Fruit fly (Drosophila melanogaster) whole organism, embryonic: Measurements from ENCODE around the gene CSN6.

ENCODE experiments used
- Abd-B ChIP-seq: fragments of 200-800 bp; sonication (Bioruptor generic); optimal IDR thresholded peaks from 2 replicates; lab custom pipeline; 2018; ENCODE audit warnings: missing biosample characterization, mild to moderate bottlenecking, missing genetic modification characterization, moderate library complexity
- BEAF-32 ChIP-seq: fragments of 200-800 bp; sonication (Bioruptor generic); optimal IDR thresholded peaks from 3 replicates; lab custom pipeline; 2017; ENCODE audit warnings: missing biosample characterization, missing genetic modification characterization, mild to moderate bottlenecking, moderate library complexity, missing genetic modification reagents
- CG10209 ChIP-seq: fragments of 200-800 bp; sonication (Bioruptor generic); optimal IDR thresholded peaks from 3 replicates; lab custom pipeline; 2017; ENCODE audit warnings: missing biosample characterization, mild to moderate bottlenecking, missing genetic modification characterization, missing genetic modification reagents
- CG10267 ChIP-seq: fragments of 200-800 bp; sonication (Bioruptor generic); optimal IDR thresholded peaks from 2 replicates; lab custom pipeline; 2018; ENCODE audit warnings: missing biosample characterization, mild to moderate bottlenecking, missing genetic modification characterization, moderate library complexity
- CG12659 ChIP-seq: fragments of 200-800 bp; sonication (Bioruptor generic); optimal IDR thresholded peaks from 3 replicates; lab custom pipeline; 2017; ENCODE audit warnings: mild to moderate bottlenecking, missing biosample characterization, missing genetic modification reagents, missing genetic modification characterization
- CG13424 ChIP-seq: fragments of 200-800 bp; sonication (Bioruptor generic); optimal IDR thresholded peaks from 2 replicates; lab custom pipeline; 2019; ENCODE audit warnings: missing biosample characterization, mild to moderate bottlenecking, missing genetic modification characterization, moderate library complexity
- CG17385 ChIP-seq: fragments of 200-800 bp; sonication (Bioruptor generic); optimal IDR thresholded peaks from 3 replicates; lab custom pipeline; 2018; ENCODE audit warnings: missing biosample characterization, mild to moderate bottlenecking, missing genetic modification characterization
- CG17829 ChIP-seq: fragments of 200-800 bp; optimal IDR thresholded peaks from 2 replicates; lab custom pipeline; 2019; ENCODE audit warnings: missing biosample characterization, mild to moderate bottlenecking, missing genetic modification characterization, moderate library complexity
- CG2116 ChIP-seq: fragments of 200-800 bp; sonication (Bioruptor generic); optimal IDR thresholded peaks from 3 replicates; lab custom pipeline; 2018; ENCODE audit warnings: missing biosample characterization, mild to moderate bottlenecking, missing genetic modification characterization
- CG3065 ChIP-seq: fragments of 200-800 bp; sonication (Bioruptor generic); optimal IDR thresholded peaks from 2 replicates; lab custom pipeline; 2016; ENCODE audit warnings: missing biosample characterization, missing genetic modification characterization
- CG31365 ChIP-seq: fragments of 200-800 bp; sonication (Bioruptor generic); optimal IDR thresholded peaks from 2 replicates; lab custom pipeline; 2018; ENCODE audit warnings: missing biosample characterization, mild to moderate bottlenecking, missing genetic modification characterization
- CG34376 ChIP-seq: fragments of 200-800 bp; sonication (Bioruptor generic); optimal IDR thresholded peaks from 2 replicates; lab custom pipeline; 2018; ENCODE audit warnings: missing biosample characterization, mild to moderate bottlenecking, missing genetic modification characterization
- CG3838 ChIP-seq: fragments of 200-800 bp; sonication (Bioruptor generic); optimal IDR thresholded peaks from 3 replicates; lab custom pipeline; 2016; ENCODE audit warnings: missing biosample characterization, missing genetic modification characterization
- CG42726 ChIP-seq: fragments of 200-800 bp; sonication (Bioruptor generic); IDR thresholded peaks from 2 replicates; pipeline ENCODE4 v1.3.6; 2022; ENCODE audit warnings: missing biosample characterization, missing genetic modification characterization; ENCODE audit not compliant: partially characterized antibody
- CG7963 ChIP-seq: fragments of 200-800 bp; sonication (Bioruptor generic); IDR thresholded peaks from 3 replicates; pipeline ENCODE4 v1.3.6; 2022; ENCODE audit warnings: missing biosample characterization, missing genetic modification characterization; ENCODE audit not compliant: partially characterized antibody
- CG8290 ChIP-seq, 3 experiments: fragments of 200-800 bp; sonication (Bioruptor generic); optimal IDR thresholded peaks; 2 replicates each; lab custom pipeline; 2016 to 2019; ENCODE audit warnings: missing biosample characterization in 3 of 3, missing genetic modification characterization in 3 of 3, mild to moderate bottlenecking in 2 of 3, moderate library complexity in 1 of 3
- CG8359 ChIP-seq: fragments of 200-800 bp; sonication (Bioruptor generic); optimal IDR thresholded peaks from 2 replicates; lab custom pipeline; 2017; ENCODE audit warnings: missing biosample characterization, mild to moderate bottlenecking, missing genetic modification characterization, borderline replicate concordance
- CG8765 ChIP-seq: fragments of 200-800 bp; sonication (Bioruptor generic); IDR thresholded peaks from 2 replicates; pipeline ENCODE4 v1.3.6; 2022; ENCODE audit warnings: missing biosample characterization, missing genetic modification characterization
- CG9797 ChIP-seq: fragments of 200-800 bp; sonication (Bioruptor generic); optimal IDR thresholded peaks from 3 replicates; lab custom pipeline; 2018; ENCODE audit warnings: missing biosample characterization, mild to moderate bottlenecking, missing genetic modification characterization
- CTCF ChIP-seq: fragments of 200-800 bp; sonication (Bioruptor generic); optimal IDR thresholded peaks from 2 replicates; lab custom pipeline; 2017; ENCODE audit warnings: missing biosample characterization, mild to moderate bottlenecking, missing genetic modification characterization, moderate library complexity
- CoRest ChIP-seq: fragments of 200-800 bp; sonication (Bioruptor generic); optimal IDR thresholded peaks from 3 replicates; lab custom pipeline; 2018; ENCODE audit warnings: missing biosample characterization, mild to moderate bottlenecking, missing genetic modification characterization, moderate library complexity
- Dad ChIP-seq: fragments of 200-800 bp; sonication (Bioruptor generic); optimal IDR thresholded peaks from 3 replicates; lab custom pipeline; 2016; ENCODE audit warnings: missing biosample characterization, missing genetic modification characterization
- Doc3 ChIP-seq: fragments of 200-800 bp; sonication (Bioruptor generic); IDR thresholded peaks from 3 replicates; pipeline ENCODE4 v1.3.6; 2022; ENCODE audit warnings: missing biosample characterization, missing genetic modification characterization; ENCODE audit not compliant: partially characterized antibody
- HmgZ ChIP-seq: fragments of 200-800 bp; sonication (Bioruptor generic); optimal IDR thresholded peaks from 2 replicates; lab custom pipeline; 2018; ENCODE audit warnings: missing biosample characterization, mild to moderate bottlenecking, missing genetic modification characterization
- Nf-YC ChIP-seq: fragments of 200-800 bp; optimal IDR thresholded peaks from 3 replicates; lab custom pipeline; 2019; ENCODE audit warnings: missing biosample characterization, mild to moderate bottlenecking, missing genetic modification characterization, moderate library complexity
- PHDP ChIP-seq: fragments of 200-800 bp; sonication (Bioruptor generic); optimal IDR thresholded peaks from 3 replicates; lab custom pipeline; 2018; ENCODE audit warnings: missing biosample characterization, mild to moderate bottlenecking, missing genetic modification characterization, moderate library complexity
- Pdp1 ChIP-seq, 2 experiments: fragments of 200-800 bp; sonication (Bioruptor generic); optimal IDR thresholded peaks; 3 replicates each; lab custom pipeline; 2016; ENCODE audit warnings: missing biosample characterization in 2 of 2, missing genetic modification characterization in 2 of 2, mild to moderate bottlenecking in 1 of 2, moderate library complexity in 1 of 2
- cad ChIP-seq: fragments of >200 bp; optimal IDR thresholded peaks from 2 replicates; lab custom pipeline; 2017; ENCODE audit warnings: missing biosample characterization, missing genetic modification characterization
- chinmo ChIP-seq: fragments of 200-800 bp; sonication (Bioruptor generic); IDR thresholded peaks from 4 replicates; pipeline ENCODE4 v1.3.6; 2022; ENCODE audit warnings: missing biosample characterization, missing genetic modification characterization; ENCODE audit not compliant: partially characterized antibody
- crp ChIP-seq, 2 experiments: fragments of 200-800 bp; sonication (Bioruptor generic); optimal IDR thresholded peaks; 2 replicates in 1 of 2; 3 replicates in 1 of 2; lab custom pipeline; 2017; ENCODE audit warnings: missing biosample characterization in 2 of 2, missing genetic modification characterization in 2 of 2, mild to moderate bottlenecking in 1 of 2, moderate library complexity in 1 of 2
- dm ChIP-seq: fragments of 200-800 bp; sonication (Bioruptor generic); optimal IDR thresholded peaks from 3 replicates; lab custom pipeline; 2016; ENCODE audit warnings: missing biosample characterization, missing genetic modification characterization
- eyg ChIP-seq: fragments of 200-800 bp; sonication (Bioruptor generic); optimal IDR thresholded peaks from 3 replicates; lab custom pipeline; 2016; ENCODE audit warnings: missing biosample characterization, missing genetic modification characterization
- ftz-f1 ChIP-seq: fragments of 200-800 bp; sonication (Bioruptor generic); optimal IDR thresholded peaks from 2 replicates; lab custom pipeline; 2016; ENCODE audit warnings: missing biosample characterization, missing genetic modification characterization
- gcm2 ChIP-seq: fragments of 200-800 bp; sonication (Bioruptor generic); optimal IDR thresholded peaks from 2 replicates; lab custom pipeline; 2016; ENCODE audit warnings: missing biosample characterization, missing genetic modification characterization
- gem ChIP-seq: fragments of 200-800 bp; sonication (Bioruptor generic); optimal IDR thresholded peaks from 2 replicates; lab custom pipeline; 2019; ENCODE audit warnings: missing biosample characterization, mild to moderate bottlenecking, missing genetic modification characterization, moderate library complexity
- grn ChIP-seq: fragments of 200-800 bp; sonication (Bioruptor generic); optimal IDR thresholded peaks from 3 replicates; lab custom pipeline; 2017; ENCODE audit warnings: missing biosample characterization, missing genetic modification characterization
- gt ChIP-seq: fragments of 200-800 bp; sonication (Bioruptor generic); IDR thresholded peaks from 2 replicates; pipeline ENCODE4 v1.3.6; 2022; ENCODE audit warnings: missing biosample characterization, missing genetic modification characterization
- h ChIP-seq: fragments of >200 bp; optimal IDR thresholded peaks from 2 replicates; lab custom pipeline; 2017
- her ChIP-seq: fragments of 200-800 bp; sonication (Bioruptor generic); optimal IDR thresholded peaks from 2 replicates; lab custom pipeline; 2016; ENCODE audit warnings: missing biosample characterization, missing genetic modification characterization
- ken ChIP-seq: fragments of 200-800 bp; sonication (Bioruptor generic); IDR thresholded peaks from 3 replicates; pipeline ENCODE4 v1.3.6; 2022; ENCODE audit warnings: missing biosample characterization, missing genetic modification characterization
- mld ChIP-seq: fragments of 200-800 bp; sonication (Bioruptor generic); IDR thresholded peaks from 3 replicates; pipeline ENCODE4 v1.3.6; 2022; ENCODE audit warnings: missing biosample characterization, missing genetic modification characterization; ENCODE audit not compliant: partially characterized antibody
- nom ChIP-seq: fragments of 200-800 bp; sonication (Bioruptor generic); optimal IDR thresholded peaks from 2 replicates; lab custom pipeline; 2017; ENCODE audit warnings: missing biosample characterization, missing genetic modification characterization, mild to moderate bottlenecking, moderate library complexity, missing genetic modification reagents
- pzg ChIP-seq: fragments of 200-800 bp; sonication (Bioruptor generic); optimal IDR thresholded peaks from 3 replicates; lab custom pipeline; 2018; ENCODE audit warnings: missing biosample characterization, mild to moderate bottlenecking, missing genetic modification characterization, moderate library complexity
- sens ChIP-seq: fragments of 200-800 bp; sonication (Bioruptor generic); peaks from one replicate; lab custom pipeline; 2016; ENCODE audit warnings: missing biosample characterization, missing genetic modification characterization
- sug ChIP-seq: fragments of 200-800 bp; optimal IDR thresholded peaks from 2 replicates; lab custom pipeline; 2019; ENCODE audit warnings: missing biosample characterization, mild to moderate bottlenecking, missing genetic modification characterization, moderate library complexity
- tgo ChIP-seq: fragments of 200-800 bp; sonication (Bioruptor generic); IDR thresholded peaks from 3 replicates; pipeline ENCODE4 v1.3.6; 2022; ENCODE audit warnings: missing biosample characterization, missing genetic modification characterization
- tna ChIP-seq: fragments of 200-800 bp; sonication (Bioruptor generic); IDR thresholded peaks from 2 replicates; pipeline ENCODE4 v1.3.6; 2022; ENCODE audit warnings: missing biosample characterization, missing genetic modification characterization; ENCODE audit not compliant: partially characterized antibody
- wdn ChIP-seq: fragments of 200-800 bp; sonication (Bioruptor generic); IDR thresholded peaks from 2 replicates; pipeline ENCODE4 v1.3.6; 2022; ENCODE audit warnings: missing biosample characterization, missing genetic modification characterization
- yki ChIP-seq: fragments of >200 bp; optimal IDR thresholded peaks from 3 replicates; lab custom pipeline; 2018
- zen2 ChIP-seq: fragments of 200-800 bp; sonication (Bioruptor generic); IDR thresholded peaks from 3 replicates; pipeline ENCODE4 v1.3.6; 2022; ENCODE audit warnings: missing biosample characterization, missing genetic modification characterization; ENCODE audit not compliant: partially characterized antibody

The CSN6 gene

DNA sequence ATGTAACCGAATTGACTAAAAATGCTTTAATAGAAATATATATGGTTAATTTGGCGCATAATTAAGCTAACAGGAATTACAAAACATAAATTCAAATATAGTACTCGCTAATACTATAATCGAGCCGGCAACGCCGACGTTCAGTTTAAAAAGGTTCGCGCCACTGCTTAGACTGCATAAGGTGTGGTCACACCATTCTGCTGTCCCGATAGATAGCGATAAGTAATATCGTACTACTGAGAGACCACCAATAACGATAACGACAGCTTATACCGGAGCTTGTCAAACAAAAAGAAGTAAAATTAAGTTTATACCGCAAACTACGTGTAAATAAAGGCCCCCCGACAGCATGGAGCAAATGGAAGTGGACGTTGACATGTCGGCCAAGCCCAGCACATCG, at the start of gene CSN6:
TSS of gene CSN6 (plus strand) at position 228 of the 400 bp plus-strand sequence.
- TF ChIP-seq sug (tag; lab: Kevin White, UChicago) (peak; percentile 53), cad (GFP tag; lab: Kevin White, UChicago) (no peak), wdn (GFP tag; lab: Robert Waterston, UW) (no peak), CG10267 (tag; lab: Kevin White, UChicago) (peak; percentile 61), ftz-f1 (GFP tag; lab: Kevin White, UChicago) (peak; percentile 42), CG17385 (GFP tag; lab: Kevin White, UChicago) (no peak), HmgZ (tag; lab: Kevin White, UChicago) (peak; percentile 69), BEAF-32 (GFP tag; lab: Kevin White, UChicago) (peak; percentile 79), CG17829 (tag; lab: Kevin White, UChicago) (peak; percentile 46), PHDP (tag; lab: Kevin White, UChicago) (no peak), chinmo (GFP tag; lab: Robert Waterston, UW) (peak; percentile 75; the same call in 1 of the 4 replicates), pzg (GFP tag; lab: Kevin White, UChicago) (peak; percentile 99), zen2 (peak; percentile 62; the same call in 2 of the 3 replicates), her (GFP tag; lab: Kevin White, UChicago) (peak; percentile 4), gcm2 (no peak), Doc3 (GFP tag; lab: Robert Waterston, UW) (peak; percentile 60; the same call in 2 of the 3 replicates), mld (GFP tag; lab: Robert Waterston, UW) (peak; percentile 75), crp (GFP tag; optimal IDR thresholded peaks at IDR 0.05; lab: Kevin White, UChicago) (peak in 1 of 2 experiments; percentile 57), sens (peak; percentile 44), CG42726 (GFP tag; lab: Robert Waterston, UW) (peak; percentile 92), gt (GFP tag; lab: Robert Waterston, UW) (no peak), Pdp1 (GFP tag; optimal IDR thresholded peaks at IDR 0.05; lab: Kevin White, UChicago) (peak in 1 of 2 experiments; percentile 66), CG12659 (GFP tag; lab: Kevin White, UChicago) (peak; percentile 53), CG8765 (GFP tag; lab: Robert Waterston, UW) (no peak), eyg (GFP tag; lab: Kevin White, UChicago) (no peak), grn (GFP tag; lab: Kevin White, UChicago) (peak; percentile 6), CTCF (peak; percentile 25), CG3065 (no peak), yki (no peak), CG3838 (GFP tag; lab: Kevin White, UChicago) (no peak), CG8290 (GFP tag; optimal IDR thresholded peaks at IDR 0.05; lab: Kevin White, UChicago) (no peak), CG8290 (tag; optimal IDR thresholded peaks at IDR 0.05; lab: Kevin White, UChicago) (no peak), h (lab: Kevin White, UChicago) (no peak), CG31365 (tag; lab: Kevin White, UChicago) (no peak), Dad (GFP tag; lab: Kevin White, UChicago) (no peak), CG13424 (no peak), CG7963 (peak; percentile 79), tna (GFP tag; lab: Robert Waterston, UW) (peak; percentile 94), nom (GFP tag; lab: Kevin White, UChicago) (no peak), tgo (no peak), CG34376 (GFP tag; lab: Kevin White, UChicago) (peak; percentile 60), CG8359 (GFP tag; lab: Kevin White, UChicago) (no peak), CG10209 (no peak), CoRest (peak; percentile 9), dm (GFP tag; lab: Kevin White, UChicago) (peak; percentile 8), Nf-YC (tag; lab: Kevin White, UChicago) (peak; percentile 68), ken (GFP tag; lab: Robert Waterston, UW) (no peak), CG2116 (GFP tag; lab: Kevin White, UChicago) (peak; percentile 55), Abd-B (peak; percentile 41), gem (tag; lab: Kevin White, UChicago) (no peak), CG9797 (GFP tag; lab: Kevin White, UChicago) (peak; percentile 93)
